Fruit fly (Drosophila melanogaster): ENCODE data around the gene CG15386.

DNA sequence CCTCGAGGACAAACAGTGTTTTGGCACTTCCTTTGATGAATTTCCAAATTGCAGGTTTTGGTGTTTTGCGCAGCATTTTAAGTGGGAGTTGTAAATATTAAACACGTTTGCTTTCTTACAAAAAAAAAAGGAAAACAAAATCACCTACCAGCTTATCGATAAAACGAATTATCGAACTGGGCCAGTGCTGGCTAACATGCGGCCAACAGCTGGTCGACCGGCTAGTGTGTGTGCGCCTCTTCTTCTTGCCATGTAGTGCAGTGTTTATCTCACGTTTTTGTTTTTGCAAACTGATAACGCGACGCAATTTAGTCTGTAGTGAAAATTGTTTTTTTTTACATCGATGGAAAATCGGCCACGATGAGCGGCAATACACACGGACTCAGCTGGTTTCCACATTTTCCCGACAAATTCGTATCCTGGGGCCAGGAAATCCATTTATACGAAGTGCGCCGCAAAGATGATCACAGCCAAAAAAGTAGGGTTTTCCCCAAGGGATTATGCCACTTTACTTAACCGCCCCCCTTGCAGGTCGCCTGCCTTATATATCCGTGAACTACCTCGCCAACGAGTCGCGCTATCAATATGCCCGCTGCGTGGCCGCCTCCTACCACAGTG, at the start of gene CG15386, which contains the start of the genes CG42371 and mio:
- no peak for TF ChIP-seq Sin3A (optimal IDR thresholded peaks at IDR 0.05)
- TF ChIP-seq h (optimal IDR thresholded peaks at IDR 0.05): no peak
- no peak for TF ChIP-seq ttk (optimal IDR thresholded peaks at IDR 0.05)
